4 fruit fly cellular contexts compared by ENCODE assay signal in the genomic region with DNA sequence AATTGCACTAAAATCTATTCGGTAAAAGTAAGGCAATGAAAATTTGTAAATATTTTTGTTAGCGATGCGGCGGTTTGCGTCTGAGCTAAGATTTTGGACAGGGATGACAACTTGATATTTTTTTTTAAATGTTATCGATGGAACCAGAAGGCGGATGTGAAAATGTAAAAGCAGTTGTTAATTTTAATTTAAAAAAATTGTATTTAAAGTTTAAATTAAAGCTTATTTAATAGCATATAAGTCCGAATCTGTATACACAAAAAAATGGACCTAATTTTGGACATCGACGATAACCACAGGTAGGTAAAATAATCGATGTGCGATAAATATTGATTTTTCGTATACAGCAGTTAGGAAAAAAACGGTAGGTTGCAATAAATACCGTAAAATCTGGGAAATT.
A peak's percentile ranks its signal among the peaks of the same experiment; 100 is the strongest.
TF ChIP-seq lines count a peak whose summit lies in the region.

A gene (minus strand): TSS at position 87 of the 400 bp plus-strand sequence.
A gene (plus strand): TSS at position 322 of the 400 bp plus-strand sequence.

- peak; percentile 41 for TF ChIP-seq CTCF in whole organism, embryonic (GFP tag; optimal IDR thresholded peaks at IDR 0.05; lab: Kevin White, UChicago)

TF ChIP-seq in whole organism, adult, 20 proteins besides CTCF, POLR2A, EP300 and RAD21:
- TF ChIP-seq CG12768 (GFP tag; optimal IDR thresholded peaks at IDR 0.05; lab: Kevin White, UChicago) (no peak), kay (GFP tag; lab: Kevin White, UChicago; ENCODE audit: borderline replicate concordance) (no peak), ovo (GFP tag; optimal IDR thresholded peaks at IDR 0.05; lab: Kevin White, UChicago) (no peak), toe (GFP tag; optimal IDR thresholded peaks at IDR 0.05; lab: Kevin White, UChicago) (no peak), pad (GFP tag; optimal IDR thresholded peaks at IDR 0.05; lab: Kevin White, UChicago) (no peak), CG33017 (tag; optimal IDR thresholded peaks at IDR 0.05; lab: Kevin White, UChicago) (no peak), bab1 (GFP tag; optimal IDR thresholded peaks at IDR 0.05; lab: Kevin White, UChicago) (peak; percentile 39), CG5204 (GFP tag; optimal IDR thresholded peaks at IDR 0.05; lab: Kevin White, UChicago) (peak; percentile 40), CG7045 (GFP tag; optimal IDR thresholded peaks at IDR 0.05; lab: Kevin White, UChicago) (no peak), CG14711 (tag; optimal IDR thresholded peaks at IDR 0.05; lab: Kevin White, UChicago) (peak; percentile 35), Mnt (GFP tag; optimal IDR thresholded peaks at IDR 0.05; lab: Kevin White, UChicago) (peak; percentile 39), Clk (GFP tag; optimal IDR thresholded peaks at IDR 0.05; lab: Kevin White, UChicago) (no peak), CG11617 (GFP tag; optimal IDR thresholded peaks at IDR 0.05; lab: Kevin White, UChicago) (peak; percentile 29), cic (GFP tag; optimal IDR thresholded peaks at IDR 0.05; lab: Kevin White, UChicago) (no peak), CG1620 (GFP tag; optimal IDR thresholded peaks at IDR 0.05; lab: Kevin White, UChicago) (no peak), CG7101 (tag; optimal IDR thresholded peaks at IDR 0.05; lab: Kevin White, UChicago) (peak; percentile 30)

TF ChIP-seq in whole organism, embryonic, 481 proteins besides CTCF, POLR2A, EP300 and RAD21 (continues in another document):
- TF ChIP-seq gt (GFP tag; IDR thresholded peaks at IDR 0.05; lab: Robert Waterston, UW) (no peak), lbe (GFP tag; optimal IDR thresholded peaks at IDR 0.05; lab: Kevin White, UChicago) (peak; percentile 53), CG2116 (GFP tag; optimal IDR thresholded peaks at IDR 0.05; lab: Kevin White, UChicago) (peak; percentile 88), tio (GFP tag; optimal IDR thresholded peaks at IDR 0.05; lab: Kevin White, UChicago) (no peak), CG4707 (GFP tag; optimal IDR thresholded peaks at IDR 0.05; lab: Kevin White, UChicago) (no peak), hth (optimal IDR thresholded peaks at IDR 0.05; lab: Kevin White, UChicago) (no peak), Chrac-16 (GFP tag; optimal IDR thresholded peaks at IDR 0.05; lab: Kevin White, UChicago) (peak; percentile 2), sqz (GFP tag; optimal IDR thresholded peaks at IDR 0.05; lab: Kevin White, UChicago) (peak; percentile 43), gce (GFP tag; IDR thresholded peaks at IDR 0.05; lab: Robert Waterston, UW) (no peak), CG7928 (GFP tag; optimal IDR thresholded peaks at IDR 0.05; lab: Kevin White, UChicago) (peak; percentile 21), CG14710 (tag; optimal IDR thresholded peaks at IDR 0.05; lab: Kevin White, UChicago) (peak; percentile 76), odd (GFP tag; optimal IDR thresholded peaks at IDR 0.05; lab: Kevin White, UChicago) (no peak), pzg (GFP tag; optimal IDR thresholded peaks at IDR 0.05; lab: Kevin White, UChicago) (peak; percentile 60), CG32767 (GFP tag; IDR thresholded peaks at IDR 0.05; lab: Robert Waterston, UW) (0 out of 2 replicates have a peak, but pooled peaks have one; percentile 20), fd64A (GFP tag; optimal IDR thresholded peaks at IDR 0.05; lab: Kevin White, UChicago) (no peak), CG32532 (GFP tag; IDR thresholded peaks at IDR 0.05; lab: Robert Waterston, UW) (no peak), PHDP (tag; optimal IDR thresholded peaks at IDR 0.05; lab: Kevin White, UChicago) (peak; percentile 15), dmrt11E (tag; optimal IDR thresholded peaks at IDR 0.05; lab: Kevin White, UChicago) (peak; percentile 8), ac (GFP tag; optimal IDR thresholded peaks at IDR 0.05; lab: Kevin White, UChicago) (no peak), ATbp (GFP tag; optimal IDR thresholded peaks at IDR 0.05; lab: Kevin White, UChicago) (no peak), CG10147 (GFP tag; optimal IDR thresholded peaks at IDR 0.05; lab: Kevin White, UChicago) (no peak), CG17361 (GFP tag; IDR thresholded peaks at IDR 0.05; lab: Robert Waterston, UW) (peak; percentile 47; the same call in 1 of the 3 replicates), bcd (GFP tag; optimal IDR thresholded peaks at IDR 0.05; lab: Kevin White, UChicago) (no peak), CG2129 (GFP tag; IDR thresholded peaks at IDR 0.05; lab: Robert Waterston, UW; ENCODE audit: partially characterized antibody) (peak; percentile 37; the same call in 1 of the 2 replicates)

TF ChIP-seq in whole organism, prepupa, 60 proteins besides CTCF, POLR2A, EP300 and RAD21:
- TF ChIP-seq Eip78C (GFP tag; lab: Kevin White, UChicago) (peak; percentile 81), CG31627 (GFP tag; optimal IDR thresholded peaks at IDR 0.05; lab: Kevin White, UChicago) (peak; percentile 12), acj6 (GFP tag; optimal IDR thresholded peaks at IDR 0.05; lab: Kevin White, UChicago) (peak; percentile 27), lz (GFP tag; optimal IDR thresholded peaks at IDR 0.05; lab: Kevin White, UChicago) (peak; percentile 9), achi (GFP tag; optimal IDR thresholded peaks at IDR 0.05; lab: Kevin White, UChicago) (peak; percentile 20), pdm3 (GFP tag; optimal IDR thresholded peaks at IDR 0.05; lab: Kevin White, UChicago) (peak; percentile 14), Hr38 (GFP tag; optimal IDR thresholded peaks at IDR 0.05; lab: Kevin White, UChicago) (no peak), CG11294 (GFP tag; IDR thresholded peaks at IDR 0.05; lab: Robert Waterston, UW) (no peak), Blimp-1 (GFP tag; optimal IDR thresholded peaks at IDR 0.05; lab: Kevin White, UChicago) (no peak), dac (GFP tag; optimal IDR thresholded peaks at IDR 0.05; lab: Kevin White, UChicago) (no peak), CG6163 (GFP tag; IDR thresholded peaks at IDR 0.05; lab: Robert Waterston, UW) (no peak), CG10669 (GFP tag; optimal IDR thresholded peaks at IDR 0.05; lab: Kevin White, UChicago) (no peak), Gug (GFP tag; IDR thresholded peaks at IDR 0.05; lab: Robert Waterston, UW) (no peak), CG15336 (GFP tag; IDR thresholded peaks at IDR 0.05; lab: Robert Waterston, UW) (no peak), CG11762 (GFP tag; optimal IDR thresholded peaks at IDR 0.05; lab: Kevin White, UChicago; ENCODE audit: insufficient read depth) (no peak), CG6276 (GFP tag; optimal IDR thresholded peaks at IDR 0.05; lab: Kevin White, UChicago) (no peak), esn (GFP tag; optimal IDR thresholded peaks at IDR 0.05; lab: Kevin White, UChicago) (peak; percentile 48), svp (GFP tag; lab: Kevin White, UChicago) (no peak), Hr39 (GFP tag; optimal IDR thresholded peaks at IDR 0.05; lab: Kevin White, UChicago) (peak; percentile 5), Hr4 (GFP tag; optimal IDR thresholded peaks at IDR 0.05; lab: Kevin White, UChicago) (peak; percentile 10), CG6854 (GFP tag; optimal IDR thresholded peaks at IDR 0.05; lab: Kevin White, UChicago) (no peak), fkh (GFP tag; optimal IDR thresholded peaks at IDR 0.05; lab: Kevin White, UChicago) (peak; percentile 58), Ets21C (GFP tag; optimal IDR thresholded peaks at IDR 0.05; lab: Kevin White, UChicago) (no peak), Eip75B (GFP tag; optimal IDR thresholded peaks at IDR 0.05; lab: Kevin White, UChicago) (no peak)

TF ChIP-seq in whole organism, wandering third instar larva, 38 proteins besides CTCF, POLR2A, EP300 and RAD21:
- peak in 1 of 2 experiments; percentile 21 for TF ChIP-seq foxo (GFP tag; optimal IDR thresholded peaks at IDR 0.05; lab: Kevin White, UChicago)
- peak; percentile 1 for TF ChIP-seq OdsH (GFP tag; optimal IDR thresholded peaks at IDR 0.05; lab: Kevin White, UChicago)
- TF ChIP-seq Sp1 (GFP tag; optimal IDR thresholded peaks at IDR 0.05; lab: Kevin White, UChicago): no peak
- TF ChIP-seq Hr83 (GFP tag; optimal IDR thresholded peaks at IDR 0.05; lab: Kevin White, UChicago; ENCODE audit: poor library complexity, severe bottlenecking): no peak
- peak; percentile 18 for TF ChIP-seq rgr (GFP tag; optimal IDR thresholded peaks at IDR 0.05; lab: Kevin White, UChicago)
- peak; percentile 4 for TF ChIP-seq psq (GFP tag; optimal IDR thresholded peaks at IDR 0.05; lab: Kevin White, UChicago)
- peak; percentile 4 for TF ChIP-seq Jra (GFP tag; optimal IDR thresholded peaks at IDR 0.05; lab: Kevin White, UChicago)
- peak; percentile 9 for TF ChIP-seq h (GFP tag; optimal IDR thresholded peaks at IDR 0.05; lab: Kevin White, UChicago)
